Fruit fly (Drosophila melanogaster): ENCODE measurements around the gene InR.

The InR gene

DNA sequence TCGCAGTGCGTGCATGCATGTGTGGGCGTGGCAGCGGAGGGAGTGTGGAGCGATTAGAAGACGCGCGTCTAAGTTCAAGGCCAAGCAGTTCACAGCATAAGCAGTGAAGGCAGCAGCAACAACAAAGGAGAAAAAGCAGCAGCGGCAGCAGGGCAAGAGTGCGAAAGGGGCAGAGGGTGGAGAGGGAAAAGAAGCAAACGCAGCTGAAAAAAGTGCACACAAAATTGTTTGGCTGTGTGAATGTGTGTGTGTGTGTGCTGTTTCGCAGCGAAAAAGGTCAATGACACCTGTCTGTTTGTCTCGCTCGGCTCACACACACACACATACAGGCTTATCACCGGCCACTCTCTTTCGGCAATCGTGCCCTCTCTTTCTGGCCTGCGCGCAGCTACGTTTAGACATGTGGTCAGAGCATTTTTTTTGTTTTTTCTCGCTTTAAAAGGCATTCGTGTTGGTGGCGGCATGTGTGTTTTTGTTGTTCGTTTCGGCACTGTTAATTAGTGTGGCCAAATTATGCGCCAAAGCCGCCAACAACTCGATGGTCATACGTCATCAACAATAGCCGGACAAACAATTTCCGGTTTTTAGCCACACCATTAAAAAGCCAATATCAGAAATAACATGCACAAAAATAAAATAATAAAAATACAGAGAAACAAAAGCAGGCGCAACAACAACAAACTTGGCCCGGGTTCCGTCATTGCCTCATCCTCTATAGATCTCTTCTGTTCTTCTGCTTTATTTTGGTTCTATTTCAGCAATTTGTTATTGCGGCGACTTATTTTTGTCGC lies 2.9 kb downstream of the InR start:
- TF ChIP-seq noc (tag; optimal IDR thresholded peaks at IDR 0.05): peak; percentile 53

DNA sequence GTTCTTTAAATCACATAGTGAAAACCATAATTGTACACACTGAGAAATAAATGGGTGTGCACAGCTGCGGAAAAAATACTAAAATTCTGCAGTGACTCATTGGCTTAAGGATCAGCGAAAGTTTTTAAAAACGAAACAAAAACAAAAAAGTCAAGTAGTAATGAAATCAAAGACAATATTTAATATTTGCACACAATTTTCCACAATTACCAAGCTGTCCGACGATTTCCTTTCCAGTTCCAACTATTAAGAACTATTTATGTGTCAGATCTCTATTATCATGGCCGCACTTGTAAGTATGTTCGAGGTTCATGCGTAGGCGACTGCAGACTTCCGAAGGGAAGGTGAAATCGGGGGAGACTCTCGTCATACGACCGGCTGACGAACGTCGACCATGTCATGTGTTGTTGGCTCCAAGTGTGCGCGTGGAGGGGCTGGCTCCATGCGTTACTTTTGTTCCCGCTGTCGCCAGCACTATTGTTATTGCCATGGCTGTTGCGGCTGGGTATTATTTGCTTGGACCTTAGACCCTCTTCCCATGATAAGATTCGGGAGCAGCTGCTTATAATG lies 4.2 kb downstream of the InR start:
- peak; percentile 89 for TF ChIP-seq noc (tag; optimal IDR thresholded peaks at IDR 0.05)

DNA sequence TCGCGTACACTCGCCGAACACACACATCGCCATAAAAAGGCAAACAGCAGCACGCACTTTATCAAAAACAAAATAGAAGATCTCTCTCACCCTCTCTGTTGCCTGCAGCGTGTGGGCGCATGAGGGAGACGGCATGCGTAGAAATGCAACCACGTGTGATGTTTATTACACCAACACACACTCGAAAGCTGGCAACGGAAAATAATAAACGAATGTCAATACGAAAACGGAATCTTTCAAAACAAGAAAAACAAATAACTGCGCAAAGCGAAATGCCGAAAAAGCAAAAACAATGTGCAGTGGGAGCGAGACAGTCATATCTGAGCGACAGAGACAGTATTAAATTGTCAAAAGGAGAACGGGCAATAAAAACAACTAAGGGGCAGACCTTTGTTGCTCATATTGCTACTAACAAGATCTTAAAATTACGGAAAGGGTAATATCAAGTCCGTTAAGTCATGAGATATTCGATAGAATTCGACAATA lies 5.8 kb downstream of the InR start:
- TF ChIP-seq noc (tag; optimal IDR thresholded peaks at IDR 0.05): peak; percentile 71

DNA sequence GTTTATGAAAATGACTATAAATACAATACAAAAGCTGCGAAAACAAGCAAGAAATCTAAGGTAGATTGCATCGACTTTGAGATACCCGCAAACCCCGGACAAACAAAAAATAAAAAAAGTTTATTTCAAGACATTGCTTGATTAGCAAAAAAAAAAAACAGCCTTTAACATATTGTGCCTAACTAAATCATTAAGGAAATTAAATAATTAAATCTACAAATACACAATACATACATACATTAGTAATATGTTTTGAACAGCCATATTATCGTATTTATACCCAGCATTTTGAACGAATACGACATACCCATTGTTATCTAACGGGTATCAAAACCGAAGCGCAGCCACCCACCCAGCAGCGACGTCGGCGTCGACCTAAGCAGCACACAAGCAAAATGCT lies 6.2 kb downstream of the InR start:
- TF ChIP-seq noc (tag; optimal IDR thresholded peaks at IDR 0.05): peak; percentile 75

DNA sequence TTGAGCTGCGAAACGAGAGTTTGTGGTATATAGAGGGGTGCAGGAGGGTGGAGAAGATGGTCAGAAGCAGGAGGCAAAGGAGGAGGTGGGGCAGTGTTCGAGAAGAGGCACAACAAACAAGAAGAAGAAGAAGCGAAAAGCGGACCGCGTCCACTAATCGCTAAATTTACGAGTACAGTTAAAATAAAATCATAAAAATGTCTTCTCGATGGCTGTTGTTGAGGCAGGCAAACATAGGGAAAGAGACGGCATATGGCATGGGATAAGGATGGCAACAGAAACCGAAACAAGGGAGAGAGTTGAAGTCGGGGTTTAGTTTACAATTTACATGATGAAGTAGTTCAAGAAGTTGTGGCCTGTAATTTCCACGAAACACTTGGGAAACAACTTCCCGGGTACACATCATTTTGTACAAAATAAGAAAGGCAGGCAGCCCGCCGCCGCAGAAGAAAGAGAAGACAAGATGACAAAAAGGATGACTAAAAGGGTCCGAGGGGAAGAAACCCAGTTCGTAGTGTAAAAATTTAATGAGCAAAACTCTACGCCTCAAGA lies 7.4 kb downstream of the InR start:
- TF ChIP-seq noc (tag; optimal IDR thresholded peaks at IDR 0.05): no peak

DNA sequence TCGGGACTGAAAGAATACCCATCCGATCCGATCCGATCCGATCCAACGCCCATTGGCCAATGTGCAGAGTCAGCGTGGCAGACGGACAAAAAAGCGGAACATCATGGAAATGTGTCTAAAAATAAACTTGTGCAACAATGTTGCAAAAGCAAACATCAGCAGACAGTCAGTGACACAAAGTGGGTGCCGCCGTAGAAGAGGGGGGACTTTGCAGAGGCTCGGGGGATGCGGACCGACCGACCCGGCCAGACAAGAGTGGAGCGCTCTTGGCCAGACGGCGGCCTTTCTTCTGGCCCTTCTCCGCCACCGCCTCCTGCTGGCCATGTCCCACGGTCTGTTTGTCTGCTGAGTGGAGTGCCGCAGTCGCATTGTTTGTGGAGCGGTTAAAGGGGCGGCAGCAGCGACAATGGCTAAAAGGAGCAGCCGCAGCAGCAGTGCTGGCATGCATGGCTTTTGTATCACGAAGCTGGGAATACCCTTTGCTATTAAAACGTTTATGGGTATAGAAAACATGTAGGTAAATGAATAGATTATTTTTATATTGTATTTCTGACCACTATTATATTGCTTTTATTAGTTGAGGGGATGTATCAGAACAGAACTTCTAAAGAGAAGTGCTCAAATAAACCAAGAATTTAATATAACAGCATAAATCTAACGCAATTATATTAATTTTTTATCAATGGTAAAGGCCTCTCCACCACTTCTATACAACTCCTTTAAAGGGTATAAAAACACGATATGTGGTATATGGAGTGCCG lies 10.7 kb downstream of the InR start:
- TF ChIP-seq noc (tag; optimal IDR thresholded peaks at IDR 0.05): no peak

DNA sequence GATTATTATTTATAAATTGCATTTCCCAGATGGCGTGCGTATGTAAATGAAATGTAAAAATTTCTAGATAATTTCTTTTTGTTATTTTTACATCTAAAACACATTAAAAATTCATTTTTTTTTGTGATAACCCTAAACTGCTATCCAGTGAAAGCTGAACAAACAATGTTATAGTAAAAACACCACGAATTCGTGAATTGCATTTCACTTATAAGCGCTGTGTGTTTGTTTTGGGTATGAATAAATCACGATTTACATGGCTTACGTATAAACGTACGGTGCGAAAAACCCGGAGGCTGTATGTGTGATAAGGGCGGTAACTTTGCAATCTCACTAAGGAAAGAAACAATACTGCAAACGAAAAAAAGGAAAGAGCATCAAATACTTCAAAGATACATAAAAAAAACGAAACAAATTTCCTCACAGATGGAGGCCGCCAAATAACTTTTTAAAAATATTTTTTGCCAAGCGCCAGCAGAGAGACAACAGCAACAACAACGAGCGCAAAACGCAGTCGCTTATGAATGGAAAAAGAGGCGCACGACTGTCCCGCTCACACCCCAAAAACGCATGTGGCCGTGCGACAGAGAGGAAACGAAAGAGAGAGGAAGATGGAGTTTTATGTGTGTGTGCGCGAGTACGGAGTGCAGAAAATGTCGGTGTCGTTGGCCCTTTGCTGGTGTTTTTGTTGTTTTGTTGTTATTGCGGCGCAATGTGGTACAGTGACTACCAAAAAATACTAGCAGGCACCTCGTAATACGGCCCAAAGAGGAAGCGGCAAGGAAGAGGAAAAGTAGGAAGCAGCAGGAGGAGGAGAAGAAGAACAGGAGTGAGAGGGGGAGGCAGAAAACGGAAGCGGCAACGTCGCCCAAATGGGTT lies 12.7 kb downstream of the InR start:
- TF ChIP-seq noc (tag; optimal IDR thresholded peaks at IDR 0.05): no peak

DNA sequence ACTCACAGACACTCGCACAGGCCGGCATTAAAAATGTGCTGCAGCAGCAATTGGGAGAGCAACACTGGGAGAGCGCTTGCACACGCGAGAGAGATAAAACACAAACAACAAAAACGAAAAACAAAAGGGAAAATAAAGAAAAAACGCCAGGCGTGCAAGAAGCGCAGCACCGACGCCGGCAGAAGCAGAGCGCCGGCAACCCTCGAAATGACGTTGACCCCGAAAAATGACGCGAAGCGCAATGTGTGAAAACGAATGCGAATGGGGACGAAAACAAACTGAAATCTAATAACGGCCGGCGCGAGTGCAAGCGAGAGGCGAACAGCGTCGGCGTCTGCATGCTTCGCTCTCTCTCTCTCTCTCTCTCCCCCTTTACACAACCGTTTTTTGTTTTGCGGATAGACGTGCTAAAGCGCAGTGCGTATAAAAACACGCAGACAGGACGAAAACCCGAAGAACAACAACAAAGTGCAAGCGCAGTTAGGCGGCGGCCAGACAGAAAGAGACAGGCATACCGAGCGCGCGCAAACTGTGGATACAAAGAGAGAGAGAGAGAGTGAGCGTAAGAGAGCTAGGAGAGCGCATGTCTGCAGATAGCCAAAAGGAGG lies 13.7 kb downstream of the InR start:
- TF ChIP-seq noc (tag; optimal IDR thresholded peaks at IDR 0.05): no peak

DNA sequence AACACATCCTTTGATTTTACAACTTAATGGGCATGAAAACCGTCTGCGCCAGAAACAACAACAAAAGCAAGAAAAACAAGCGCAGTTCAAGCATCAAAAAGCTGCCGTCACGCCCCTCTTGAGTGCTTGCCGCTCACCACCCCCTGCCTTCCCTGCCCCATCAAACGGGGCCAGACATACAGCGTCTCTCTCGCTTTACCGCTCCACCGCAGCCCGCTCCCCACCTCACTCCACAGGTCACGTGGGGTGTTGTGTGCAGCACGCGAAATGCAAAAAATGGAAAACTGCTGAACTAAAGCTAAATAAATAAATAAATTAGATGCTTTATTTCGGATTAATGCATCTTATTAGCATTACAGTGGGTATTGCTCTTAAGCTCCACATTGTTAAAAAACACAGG lies 14.6 kb downstream of the InR start:
- TF ChIP-seq noc (tag; optimal IDR thresholded peaks at IDR 0.05): no peak

DNA sequence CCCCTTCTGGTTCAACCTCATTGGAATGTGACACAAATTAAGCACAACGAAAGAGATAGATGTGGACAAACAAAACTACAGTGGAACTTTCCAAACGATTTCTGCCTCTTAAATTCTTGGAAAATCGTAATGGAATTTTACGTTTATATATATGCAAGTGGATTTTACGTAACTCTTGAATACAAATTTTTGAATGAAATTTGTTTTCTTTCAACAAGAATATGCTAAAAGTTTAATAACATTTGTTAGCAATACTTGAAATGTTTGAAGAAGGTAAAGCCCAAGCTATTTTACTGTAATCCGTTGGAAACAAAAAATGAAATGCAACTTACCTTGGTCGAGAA lies 16.5 kb downstream of the InR start:
- TF ChIP-seq noc (tag; optimal IDR thresholded peaks at IDR 0.05): no peak

DNA sequence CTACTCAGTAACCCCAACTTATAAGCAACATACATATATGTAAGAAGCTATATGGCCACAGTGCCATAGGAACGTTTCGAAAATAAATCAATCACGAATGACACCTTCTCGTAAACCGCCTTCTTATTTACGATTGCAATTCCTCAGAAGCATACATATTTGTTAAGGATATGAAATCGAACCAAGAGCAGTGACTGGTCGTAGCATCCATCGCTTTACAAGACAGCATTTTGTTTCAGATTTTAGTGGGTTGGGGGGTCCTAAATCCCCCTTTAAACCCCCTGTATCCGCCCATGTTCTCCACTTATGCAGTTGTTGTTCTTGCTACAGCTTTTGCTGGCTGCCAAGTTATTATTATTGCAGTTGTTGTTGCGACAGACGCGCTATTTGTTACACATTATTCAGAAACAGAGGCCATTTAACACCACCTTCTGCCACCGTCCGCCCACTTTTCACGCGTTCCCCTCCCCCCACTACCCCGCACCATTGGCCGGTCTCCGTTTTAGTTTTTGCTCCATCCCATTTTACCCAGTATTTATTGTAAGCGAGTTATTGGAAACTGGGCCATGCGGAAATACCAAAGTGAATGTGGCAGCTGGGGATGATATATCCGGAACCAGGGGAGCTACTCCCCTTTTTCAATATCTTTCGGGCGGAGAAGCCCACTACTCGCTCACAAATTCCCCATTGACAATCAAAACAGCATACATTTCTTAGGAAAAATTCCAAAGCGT lies 17.0 kb downstream of the InR start:
- TF ChIP-seq noc (tag; optimal IDR thresholded peaks at IDR 0.05): no peak

DNA sequence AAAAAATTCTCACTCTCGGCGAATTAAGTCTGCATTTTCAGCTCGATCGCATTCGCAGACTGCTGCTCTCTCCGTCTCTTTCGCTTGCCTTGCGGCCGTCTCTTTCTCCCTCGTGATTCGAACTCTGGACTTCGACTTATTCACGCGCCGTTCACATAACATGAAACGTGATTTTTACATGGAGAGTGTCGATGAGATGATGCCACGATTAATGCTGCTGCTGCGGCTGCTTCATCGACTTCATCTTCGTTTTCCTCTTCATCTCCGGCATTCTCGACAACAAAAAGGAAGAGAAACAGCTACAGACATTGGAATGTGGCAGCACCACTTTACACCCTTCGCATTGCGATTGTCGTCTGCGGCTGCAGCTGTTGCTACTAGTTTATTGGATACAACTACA lies 19.5 kb downstream of the InR start:
- TF ChIP-seq noc (tag; optimal IDR thresholded peaks at IDR 0.05): no peak

DNA sequence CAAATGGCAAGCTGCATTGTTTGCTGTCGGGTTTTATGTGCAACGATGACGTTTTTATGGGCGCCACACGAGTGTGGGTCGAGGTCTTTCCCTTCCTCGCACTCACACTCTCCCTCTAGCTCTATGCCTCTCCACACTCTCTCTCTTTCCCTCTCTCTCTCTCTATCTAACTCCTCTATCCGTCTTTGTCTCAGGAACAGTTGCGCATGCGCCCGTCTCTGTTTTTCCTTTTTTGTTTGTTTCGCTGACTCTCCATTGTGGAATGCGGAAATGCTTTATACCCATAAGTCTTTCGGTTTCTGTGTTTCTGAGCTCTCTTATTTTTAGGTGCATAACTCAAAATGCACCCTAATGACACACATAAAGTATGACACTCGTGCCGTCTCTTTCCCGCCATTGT lies 20.5 kb downstream of the InR start:
- TF ChIP-seq noc (tag; optimal IDR thresholded peaks at IDR 0.05): no peak

DNA sequence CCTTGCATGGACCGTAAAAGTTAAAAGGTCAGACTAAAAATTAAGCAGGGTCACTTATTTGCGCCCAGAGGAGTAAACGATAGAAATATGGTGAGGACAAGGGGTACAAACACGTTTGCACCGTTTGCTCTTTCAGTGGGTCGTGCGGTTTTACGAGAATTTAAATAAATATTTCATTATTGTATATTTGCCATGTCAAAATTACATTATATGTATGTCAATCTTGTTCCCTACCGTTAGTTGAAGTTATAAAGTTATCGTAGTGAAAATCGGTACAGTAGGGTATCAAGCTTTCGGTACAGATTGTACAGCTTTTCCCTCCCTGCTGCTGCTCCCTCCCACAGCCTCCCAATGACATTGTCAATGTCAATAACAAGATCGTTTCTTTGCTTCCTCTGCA lies 21.2 kb downstream of the InR start:
- no peak for TF ChIP-seq noc (tag; optimal IDR thresholded peaks at IDR 0.05)

Data from whole organism, larva.